Fruit fly (Drosophila melanogaster): ENCODE results near the gene OtopLc.
A peak's percentile ranks its signal among the peaks of the same experiment; 100 is the strongest.

dm6 chrX:5705899-5706312 is 43.2 kb upstream of the OtopLc start:
- TF ChIP-seq fru (GFP tag; optimal IDR thresholded peaks at IDR 0.05) (no peak), sage (GFP tag; optimal IDR thresholded peaks at IDR 0.05) (no peak), HLH106 (tag; optimal IDR thresholded peaks at IDR 0.05) (peak; percentile 4), ey (GFP tag; optimal IDR thresholded peaks at IDR 0.05) (peak; percentile 8), OdsH (GFP tag; optimal IDR thresholded peaks at IDR 0.05) (no peak), N (GFP tag; optimal IDR thresholded peaks at IDR 0.05) (no peak), sv (GFP tag; optimal IDR thresholded peaks at IDR 0.05) (peak; percentile 67), pan (optimal IDR thresholded peaks at IDR 0.05) (no peak), br (GFP tag; optimal IDR thresholded peaks at IDR 0.05) (no peak), Hr78 (GFP tag; optimal IDR thresholded peaks at IDR 0.05) (no peak), Abd-B (GFP tag; optimal IDR thresholded peaks at IDR 0.05) (no peak)
